Worm (Caenorhabditis elegans): ENCODE measurements around the gene F32D8.1.
A peak's percentile ranks its signal among the peaks of the same experiment; 100 is the strongest.

F32D8.1 gene

DNA sequence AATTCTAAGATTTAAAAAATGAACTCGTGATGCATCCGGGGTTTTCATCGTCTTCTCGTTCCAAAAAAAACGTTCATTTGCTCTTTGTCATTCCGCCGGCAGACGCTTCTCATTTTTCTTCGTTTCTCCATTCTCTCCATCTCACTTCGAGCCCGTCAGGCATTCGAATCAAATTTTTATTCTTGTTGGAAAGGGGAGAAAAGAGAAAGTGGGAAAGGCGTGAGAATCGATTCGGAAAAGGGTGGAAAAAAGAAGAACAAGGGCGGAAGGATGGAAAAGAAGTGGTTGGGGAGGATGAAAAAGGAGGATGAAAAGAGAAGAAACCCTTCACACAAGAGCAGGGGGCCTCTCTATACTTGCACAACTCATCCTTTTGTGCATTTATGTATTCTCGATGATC lies 24.2 kb downstream of the F32D8.1 start:
- TF ChIP-seq him-1 (tag; optimal IDR thresholded peaks at IDR 0.05) (no peak), W03F9.2 (tag; optimal IDR thresholded peaks at IDR 0.05) (no peak), dao-5 (tag; optimal IDR thresholded peaks at IDR 0.05) (no peak)

DNA sequence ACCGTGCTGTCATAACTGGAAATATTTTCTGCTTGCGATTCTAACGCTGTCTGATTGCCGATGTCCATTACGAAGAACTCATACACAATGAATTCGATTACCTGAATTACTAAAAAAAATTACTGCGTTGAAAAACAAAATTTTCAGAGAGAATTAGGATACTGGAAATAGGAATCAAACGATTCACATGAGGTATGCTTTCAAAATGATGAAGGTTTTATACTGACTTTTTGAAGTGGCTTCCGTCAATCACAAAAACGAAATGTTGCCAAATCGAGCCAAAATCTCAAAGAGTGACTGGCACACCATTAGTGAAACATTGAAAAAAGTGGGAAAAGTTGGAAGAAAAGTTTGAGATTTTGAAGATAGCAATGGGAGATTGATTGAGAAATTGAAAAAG lies 28.4 kb downstream of the F32D8.1 start, which contains the start of gene zzz-1:
TSS of gene zzz-1 (minus strand) at position 101 of the 400 bp plus-strand sequence.
- TF ChIP-seq him-1 (tag; optimal IDR thresholded peaks at IDR 0.05), result no peak
- TF ChIP-seq W03F9.2 (tag; optimal IDR thresholded peaks at IDR 0.05), result no peak
- no peak for TF ChIP-seq dao-5 (tag; optimal IDR thresholded peaks at IDR 0.05)

DNA sequence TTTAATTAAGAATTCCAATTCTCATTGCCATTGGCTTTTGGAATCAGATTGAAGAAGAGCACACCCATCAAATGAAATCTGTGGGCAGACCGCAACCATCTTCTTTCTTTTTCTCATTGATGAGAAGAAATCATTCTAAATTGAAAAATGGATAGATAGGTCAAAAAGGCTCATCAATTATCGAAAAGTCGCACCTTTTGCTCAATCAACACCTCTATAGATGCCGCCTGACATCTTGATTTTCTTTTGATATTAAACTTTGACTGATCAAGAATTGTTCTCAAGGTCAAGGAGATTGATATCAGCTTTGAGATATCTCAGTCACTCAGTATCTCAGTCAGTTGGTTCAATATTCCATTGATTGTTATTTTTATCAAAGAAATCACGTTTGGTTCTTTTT lies 29.3 kb downstream of the F32D8.1 start:
- TF ChIP-seq W03F9.2 (tag; optimal IDR thresholded peaks at IDR 0.05) (no peak), dao-5 (tag; optimal IDR thresholded peaks at IDR 0.05) (no peak), him-1 (tag; optimal IDR thresholded peaks at IDR 0.05) (no peak)

DNA sequence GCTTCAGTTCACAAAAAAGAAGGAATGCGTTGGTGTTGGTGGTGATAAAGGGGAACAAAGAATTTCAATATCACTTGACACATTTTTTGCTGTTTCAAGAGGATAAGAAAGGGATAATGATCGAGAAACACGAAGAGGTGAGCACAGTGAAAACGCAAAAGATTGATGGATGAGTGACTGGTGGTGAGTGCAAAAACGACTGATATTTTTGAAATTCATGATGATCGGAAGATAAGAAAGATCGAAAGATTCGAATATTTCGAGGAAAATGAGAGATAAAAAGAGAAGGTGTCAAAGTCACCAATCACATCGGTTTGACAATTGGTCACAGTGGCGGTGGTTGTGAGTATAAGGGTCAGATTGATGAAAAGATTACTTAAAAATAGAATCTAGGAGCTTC lies 35.3 kb downstream of the F32D8.1 start:
- no peak for TF ChIP-seq him-1 (tag; optimal IDR thresholded peaks at IDR 0.05)
- no peak for TF ChIP-seq W03F9.2 (tag; optimal IDR thresholded peaks at IDR 0.05)
- no peak for TF ChIP-seq dao-5 (tag; optimal IDR thresholded peaks at IDR 0.05)

- TF ChIP-seq dao-5 (tag; optimal IDR thresholded peaks at IDR 0.05) (no peak), W03F9.2 (tag; optimal IDR thresholded peaks at IDR 0.05) (no peak), him-1 (tag; optimal IDR thresholded peaks at IDR 0.05) (no peak)
Measured at ce11 chrV:10918373-10918772, 37.7 kb downstream of the F32D8.1 start, which contains the start of gene F58B4.2. Gene F58B4.2, minus strand, starts transcription at chrV:10918473.

ce11 chrV:10921747-10922146 lies 41.1 kb downstream of the F32D8.1 start, which contains the start of gene nas-31:
Gene nas-31, minus strand, starts transcription at chrV:10921847.
- TF ChIP-seq dao-5 (tag; optimal IDR thresholded peaks at IDR 0.05), result no peak

DNA sequence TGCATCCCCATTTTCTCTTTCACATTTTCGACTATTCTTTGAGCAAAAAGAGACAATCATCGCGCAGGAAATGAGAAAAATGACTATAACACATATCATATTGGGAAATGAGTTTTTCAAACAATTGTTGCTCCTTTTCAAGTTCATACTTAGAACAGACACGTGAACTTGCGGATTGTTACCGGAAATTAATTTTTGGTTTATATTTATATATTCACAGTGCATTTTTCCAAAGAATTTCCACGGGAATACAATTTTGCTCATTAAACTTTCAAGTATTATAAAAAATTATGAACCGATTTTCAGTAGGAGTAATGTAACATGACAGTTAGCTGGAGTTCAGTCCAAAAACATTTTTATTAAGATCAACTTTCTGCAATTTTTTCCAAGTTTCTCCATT lies 42.6 kb downstream of the F32D8.1 start, which contains the start of gene F58B4.7:
TSS of gene F58B4.7 (minus strand) at position 101 of the 400 bp plus-strand sequence.
- no peak for TF ChIP-seq dao-5 (tag; optimal IDR thresholded peaks at IDR 0.05)

ce11 chrV:10924731-10925130 lies 44.1 kb downstream of the F32D8.1 start, which contains the start of gene F58B4.6:
Gene F58B4.6, plus strand, starts transcription at chrV:10925031.
- TF ChIP-seq dao-5 (tag; optimal IDR thresholded peaks at IDR 0.05), result no peak

DNA sequence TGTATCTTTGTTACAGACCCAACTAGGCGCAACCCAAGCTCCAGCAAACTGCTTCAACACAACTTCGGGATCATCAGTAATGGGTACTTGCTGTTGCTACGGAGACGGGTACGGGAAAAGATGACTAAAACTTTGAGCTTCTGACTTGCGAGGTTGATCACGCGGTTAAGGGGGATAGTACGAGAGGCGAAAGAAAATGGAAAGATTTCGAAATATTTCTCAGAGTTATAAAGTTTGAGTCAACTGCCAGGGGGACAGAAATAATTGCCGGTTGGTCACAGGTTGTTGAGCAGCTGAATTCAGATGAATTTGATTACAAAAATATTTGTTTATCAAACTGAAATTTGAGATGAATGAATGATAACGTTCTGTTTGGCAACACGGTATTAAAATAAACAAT lies 45.0 kb downstream of the F32D8.1 start:
- TF ChIP-seq dao-5 (tag; optimal IDR thresholded peaks at IDR 0.05), result no peak
- no peak for TF ChIP-seq him-1 (tag; optimal IDR thresholded peaks at IDR 0.05)
- TF ChIP-seq W03F9.2 (tag; optimal IDR thresholded peaks at IDR 0.05), result no peak

ce11 chrV:10929511-10929910 lies 48.9 kb downstream of the F32D8.1 start, which contains the start of gene F58B4.3:
Gene F58B4.3, plus strand, starts transcription at chrV:10929811.
- no peak for TF ChIP-seq W03F9.2 (tag; optimal IDR thresholded peaks at IDR 0.05)
- no peak for TF ChIP-seq dao-5 (tag; optimal IDR thresholded peaks at IDR 0.05)
- TF ChIP-seq him-1 (tag; optimal IDR thresholded peaks at IDR 0.05), result no peak

DNA sequence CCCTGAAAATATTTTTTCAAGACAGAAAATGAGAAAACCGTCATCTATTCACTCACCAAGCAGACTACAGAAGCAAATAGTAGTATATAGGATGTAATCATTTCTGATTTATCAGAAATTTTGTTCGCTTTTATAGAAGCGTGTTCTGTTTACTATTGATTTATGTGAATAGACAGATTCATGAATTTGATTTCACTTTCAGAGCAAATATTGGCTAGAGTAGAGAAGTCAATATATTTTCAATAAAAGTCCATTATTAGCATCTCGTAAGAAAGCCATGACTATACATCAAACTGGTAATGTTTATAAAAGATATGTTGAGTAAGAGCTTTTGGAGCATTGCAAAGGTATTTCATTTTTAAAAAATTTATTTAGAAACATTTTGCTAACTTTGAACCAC lies 50.6 kb downstream of the F32D8.1 start, which contains the start of gene scvp-1:
TSS of gene scvp-1 (minus strand) at position 101 of the 400 bp plus-strand sequence.
- no peak for TF ChIP-seq dao-5 (tag; optimal IDR thresholded peaks at IDR 0.05)
- TF ChIP-seq him-1 (tag; optimal IDR thresholded peaks at IDR 0.05), result no peak
- TF ChIP-seq W03F9.2 (tag; optimal IDR thresholded peaks at IDR 0.05), result no peak

ce11 chrV:10932411-10932810 lies 51.8 kb downstream of the F32D8.1 start, which contains the start of gene F58B4.5:
Gene F58B4.5, plus strand, starts transcription at chrV:10932693.
- peak; percentile 21 for TF ChIP-seq W03F9.2 (tag; optimal IDR thresholded peaks at IDR 0.05)
- TF ChIP-seq him-1 (tag; optimal IDR thresholded peaks at IDR 0.05), result no peak
